Worm (Caenorhabditis elegans) whole organism, late embryonic: ENCODE data around the gene Y62E10A.24.

ENCODE experiments used
- T23F11.4 ChIP-seq: fragments of 200-800 bp; sonication (Bioruptor generic); optimal IDR thresholded peaks from 2 replicates; lab custom pipeline; 2018; ENCODE audit warnings: mild to moderate bottlenecking, missing genetic modification characterization, missing compliant biosample characterization
- ama-1 ChIP-seq: fragments of 150-350 bp; optimal IDR thresholded peaks from 2 replicates; lab custom pipeline; 2014
- ets-4 ChIP-seq: sonication (generic microtip); optimal IDR thresholded peaks from 2 replicates; lab custom pipeline; 2016; ENCODE audit warnings: missing genetic modification characterization, missing compliant biosample characterization
- fkh-6 ChIP-seq: sonication (generic microtip); optimal IDR thresholded peaks from 2 replicates; lab custom pipeline; 2016; ENCODE audit warnings: missing genetic modification characterization, missing compliant biosample characterization
- hlh-13 ChIP-seq: fragments of 200-800 bp; sonication (Bioruptor generic); optimal IDR thresholded peaks from 2 replicates; lab custom pipeline; 2018; ENCODE audit warnings: mild to moderate bottlenecking, missing genetic modification characterization, missing compliant biosample characterization
- hlh-15 ChIP-seq: sonication (generic microtip); optimal IDR thresholded peaks from 2 replicates; lab custom pipeline; 2016; ENCODE audit warnings: missing genetic modification characterization, missing compliant biosample characterization
- hlh-30 ChIP-seq: sonication (generic microtip); optimal IDR thresholded peaks from 2 replicates; lab custom pipeline; 2017; ENCODE audit warnings: antibody characterized with exemption, missing genetic modification characterization, missing compliant biosample characterization; ENCODE audit not compliant: insufficient read depth
- lim-6 ChIP-seq: sonication (generic microtip); optimal IDR thresholded peaks from 2 replicates; lab custom pipeline; 2016; ENCODE audit warnings: missing genetic modification characterization, missing compliant biosample characterization
- nfya-1 ChIP-seq: sonication (generic microtip); optimal IDR thresholded peaks from 2 replicates; lab custom pipeline; 2017; ENCODE audit warnings: missing genetic modification characterization, mild to moderate bottlenecking, missing compliant biosample characterization, antibody characterized with exemption, moderate library complexity
- pat-9 ChIP-seq: fragments of 200-800 bp; sonication (Bioruptor generic); optimal IDR thresholded peaks from 2 replicates; lab custom pipeline; 2018; ENCODE audit warnings: mild to moderate bottlenecking, missing genetic modification characterization, moderate library complexity, missing compliant biosample characterization
- ref-2 ChIP-seq: sonication (generic microtip); optimal IDR thresholded peaks from 2 replicates; lab custom pipeline; 2016; ENCODE audit warnings: missing genetic modification characterization, missing compliant biosample characterization

DNA sequence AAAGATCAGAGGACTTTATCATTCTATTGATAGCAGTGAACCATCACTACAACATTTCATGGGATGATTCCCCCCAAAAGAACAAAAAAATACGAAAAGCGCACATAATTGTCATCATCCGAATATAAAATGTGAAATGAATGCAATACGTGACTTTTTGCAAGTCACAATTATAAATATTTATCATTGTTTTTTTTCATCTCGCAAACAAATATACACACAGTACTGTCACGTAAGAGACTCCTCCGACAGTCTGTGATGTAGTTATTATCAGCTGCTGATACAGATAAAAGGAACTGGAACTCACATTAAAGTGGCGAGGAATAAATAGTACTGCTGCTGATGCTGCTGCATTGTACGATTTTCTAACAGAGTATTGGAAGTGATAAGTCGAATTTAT, 25.9 kb downstream of the Y62E10A.24 start:
- TF ChIP-seq ama-1 (lab: Kevin White, UChicago) (no peak), hlh-13 (GFP tag; lab: Kevin White, UChicago) (no peak), T23F11.4 (no peak), pat-9 (no peak), nfya-1 (tag; lab: Kevin White, UChicago) (no peak), fkh-6 (tag; lab: Kevin White, UChicago) (no peak), ets-4 (tag; lab: Kevin White, UChicago) (no peak), hlh-30 (tag; lab: Kevin White, UChicago) (no peak), ref-2 (tag; lab: Kevin White, UChicago) (no peak), lim-6 (tag; lab: Kevin White, UChicago) (no peak), hlh-15 (tag; lab: Kevin White, UChicago) (no peak)
